Worm (Caenorhabditis elegans): Measurements from ENCODE around the gene pie-1.

DNA sequence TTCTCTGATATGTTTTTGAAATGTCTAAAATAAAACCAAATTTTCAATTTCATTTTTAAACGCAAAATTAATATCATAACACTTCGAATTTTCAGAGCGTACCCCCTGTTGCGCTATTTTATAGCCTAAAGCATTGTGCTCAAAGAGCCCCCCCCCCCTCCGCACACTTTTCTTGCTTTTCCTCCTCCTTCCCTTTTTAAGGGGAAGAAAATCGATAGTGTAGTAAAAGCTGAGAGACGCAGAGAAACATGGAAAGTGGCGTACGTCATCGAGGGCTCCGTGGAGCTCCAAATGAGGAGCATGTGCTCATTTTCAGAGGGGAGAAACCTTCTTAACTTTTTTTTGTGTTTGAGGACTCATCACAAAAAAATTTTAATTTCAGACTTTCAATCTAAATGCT is 45.8 kb downstream of the pie-1 start, which contains the start of gene cccp-1:
- TF ChIP-seq rec-8 (tag; optimal IDR thresholded peaks at IDR 0.05): no peak
- no peak for TF ChIP-seq athp-1 (tag; optimal IDR thresholded peaks at IDR 0.05)
- no peak for TF ChIP-seq mes-4 (tag; optimal IDR thresholded peaks at IDR 0.05)
- no peak for TF ChIP-seq ztf-28 (GFP tag; IDR thresholded peaks at IDR 0.05)
- no peak for TF ChIP-seq lin-54 (GFP tag; optimal IDR thresholded peaks at IDR 0.05)
- no peak for TF ChIP-seq F10E7.11 (tag; optimal IDR thresholded peaks at IDR 0.05)
- no peak for TF ChIP-seq nfyb-1 (GFP tag; IDR thresholded peaks at IDR 0.05)
- no peak for TF ChIP-seq nfya-1 (tag; optimal IDR thresholded peaks at IDR 0.05; ENCODE audit: borderline replicate concordance, insufficient read depth)
- TF ChIP-seq ceh-79 (tag; optimal IDR thresholded peaks at IDR 0.05): no peak
- no peak for TF ChIP-seq Y95B8A.8 (GFP tag; IDR thresholded peaks at IDR 0.05)
- TF ChIP-seq T07F8.4 (tag; optimal IDR thresholded peaks at IDR 0.05): no peak
- no peak for TF ChIP-seq ccch-3 (GFP tag; optimal IDR thresholded peaks at IDR 0.05)
